Fruit fly (Drosophila melanogaster) whole organism, adult: ENCODE data around the gene Gr61a.
A peak's percentile ranks its signal among the peaks of the same experiment; 100 is the strongest.

Experiments
- CG7101 ChIP-seq: fragments of 200-800 bp; sonication (Bioruptor generic); optimal IDR thresholded peaks from 2 replicates; lab custom pipeline; 2018; ENCODE audit warnings: missing biosample characterization, mild to moderate bottlenecking, missing genetic modification characterization, moderate library complexity
- Hr96 ChIP-seq: fragments of 200-800 bp; sonication (Bioruptor generic); optimal IDR thresholded peaks from 2 replicates; lab custom pipeline; 2016; ENCODE audit warnings: missing biosample characterization, missing genetic modification characterization
- kay ChIP-seq: fragments of 200-800 bp; sonication (Bioruptor generic); peaks from one replicate; lab custom pipeline; 2016; ENCODE audit warnings: missing biosample characterization, missing genetic modification characterization, borderline replicate concordance
- tj ChIP-seq: fragments of 200-800 bp; sonication (Bioruptor generic); optimal IDR thresholded peaks from 3 replicates; lab custom pipeline; 2017; ENCODE audit warnings: missing biosample characterization, mild to moderate bottlenecking, missing genetic modification characterization, moderate library complexity

DNA sequence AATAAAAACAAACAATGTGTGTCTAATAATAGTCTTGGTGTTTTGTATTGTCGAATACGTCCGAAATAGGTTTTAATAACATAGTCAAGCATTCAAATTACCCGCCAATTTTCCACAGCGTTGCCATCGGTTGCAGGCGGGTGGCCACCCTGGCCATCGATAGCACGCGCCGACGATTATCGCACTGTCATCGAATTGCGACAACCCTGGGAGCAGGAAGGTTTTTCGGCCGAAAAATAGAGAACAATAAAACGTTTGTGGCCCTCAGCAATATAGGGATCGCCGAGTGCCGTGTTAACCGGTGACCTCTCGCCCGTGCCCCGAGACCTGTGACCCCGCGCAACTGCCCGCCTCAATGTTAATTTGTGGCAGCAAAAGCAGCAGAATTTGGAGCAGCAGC, 30.5 kb downstream of the Gr61a start, which contains the start of gene Usp10:
- TF ChIP-seq kay (GFP tag; lab: Kevin White, UChicago) (no peak), CG7101 (tag; lab: Kevin White, UChicago) (no peak), Hr96 (GFP tag; lab: Kevin White, UChicago) (no peak), tj (GFP tag; lab: Kevin White, UChicago) (peak; percentile 53)
